Fruit fly (Drosophila melanogaster): ENCODE data around the gene HP1D3csd.

Gene HP1D3csd

dm6 chrX:19220963-19221572 lies 31.1 kb downstream of the HP1D3csd start:
- TF ChIP-seq pan (optimal IDR thresholded peaks at IDR 0.05) (no peak), Dfd (GFP tag; optimal IDR thresholded peaks at IDR 0.05) (no peak), Hr83 (GFP tag; optimal IDR thresholded peaks at IDR 0.05; ENCODE audit: poor library complexity, severe bottlenecking) (no peak), Mio (GFP tag; optimal IDR thresholded peaks at IDR 0.05) (no peak), dmrt93B (GFP tag; optimal IDR thresholded peaks at IDR 0.05) (no peak), dsf (GFP tag; optimal IDR thresholded peaks at IDR 0.05; ENCODE audit: borderline replicate concordance) (no peak)

dm6 chrX:19224580-19225303 lies 34.7 kb downstream of the HP1D3csd start:
- peak; percentile 47 for TF ChIP-seq psq (GFP tag; optimal IDR thresholded peaks at IDR 0.05)
- peak; percentile 37 for TF ChIP-seq Sp1 (GFP tag; optimal IDR thresholded peaks at IDR 0.05)
- no peak for TF ChIP-seq CrebA (GFP tag; optimal IDR thresholded peaks at IDR 0.05; ENCODE audit: borderline replicate concordance)
- TF ChIP-seq Vsx2 (GFP tag; optimal IDR thresholded peaks at IDR 0.05; ENCODE audit: partially characterized antibody), result no peak
- TF ChIP-seq foxo (GFP tag; optimal IDR thresholded peaks at IDR 0.05), result peak in 1 of 2 experiments; percentile 32

- no peak for TF ChIP-seq Sp1 (GFP tag; optimal IDR thresholded peaks at IDR 0.05)
- TF ChIP-seq fru (GFP tag; optimal IDR thresholded peaks at IDR 0.05), result peak; percentile 24
Observed at dm6 chrX:19225304-19225640, 35.3 kb downstream of the HP1D3csd start.

- TF ChIP-seq ey (GFP tag; optimal IDR thresholded peaks at IDR 0.05) (peak; percentile 27), psq (GFP tag; optimal IDR thresholded peaks at IDR 0.05) (peak; percentile 25), Myc (optimal IDR thresholded peaks at IDR 0.05) (no peak), Vsx2 (GFP tag; optimal IDR thresholded peaks at IDR 0.05; ENCODE audit: partially characterized antibody) (peak; percentile 42), N (GFP tag; optimal IDR thresholded peaks at IDR 0.05) (no peak), h (GFP tag; optimal IDR thresholded peaks at IDR 0.05) (peak; percentile 54), Hr78 (GFP tag; optimal IDR thresholded peaks at IDR 0.05) (no peak), Mio (GFP tag; optimal IDR thresholded peaks at IDR 0.05) (no peak), CG9705 (GFP tag; optimal IDR thresholded peaks at IDR 0.05) (no peak), Dfd (GFP tag; optimal IDR thresholded peaks at IDR 0.05) (no peak), tai (GFP tag; optimal IDR thresholded peaks at IDR 0.05) (no peak), br (GFP tag; optimal IDR thresholded peaks at IDR 0.05) (peak; percentile 38), Hnf4 (GFP tag; optimal IDR thresholded peaks at IDR 0.05) (no peak), dmrt93B (GFP tag; optimal IDR thresholded peaks at IDR 0.05) (peak; percentile 40), OdsH (GFP tag; optimal IDR thresholded peaks at IDR 0.05) (peak; percentile 21), foxo (GFP tag; optimal IDR thresholded peaks at IDR 0.05) (peak in 1 of 2 experiments; percentile 55), woc (GFP tag; optimal IDR thresholded peaks at IDR 0.05) (peak; percentile 42), brk (GFP tag; optimal IDR thresholded peaks at IDR 0.05) (no peak), HLH106 (tag; optimal IDR thresholded peaks at IDR 0.05) (peak; percentile 61), fru (GFP tag; optimal IDR thresholded peaks at IDR 0.05) (peak; percentile 66), rgr (GFP tag; optimal IDR thresholded peaks at IDR 0.05) (peak; percentile 33), CG32264 (GFP tag; optimal IDR thresholded peaks at IDR 0.05) (no peak)
Observed at dm6 chrX:19229855-19230433, 39.9 kb downstream of the HP1D3csd start.

- TF ChIP-seq N (GFP tag; optimal IDR thresholded peaks at IDR 0.05), result no peak
- TF ChIP-seq foxo (GFP tag; optimal IDR thresholded peaks at IDR 0.05), result no peak
- no peak for TF ChIP-seq Jra (GFP tag; optimal IDR thresholded peaks at IDR 0.05)
- TF ChIP-seq dl (GFP tag; optimal IDR thresholded peaks at IDR 0.05; ENCODE audit: insufficient read depth in 1 of 2, partially characterized antibody in 2 of 2), result no peak
- no peak for TF ChIP-seq Myc (optimal IDR thresholded peaks at IDR 0.05)
- TF ChIP-seq Sp1 (GFP tag; optimal IDR thresholded peaks at IDR 0.05), result no peak
Observed at dm6 chrX:19238613-19239012, 48.6 kb downstream of the HP1D3csd start.

Measured in whole organism, wandering third instar larva.